Fruit fly (Drosophila melanogaster) whole organism, embryonic: ENCODE measurements around the gene CG10804.

ENCODE experiments used
- Ada2b ChIP-seq: fragments of 200-800 bp; sonication (Bioruptor generic); IDR thresholded peaks from 2 replicates; pipeline ENCODE4 v1.3.6; 2022; ENCODE audit warnings: missing biosample characterization, missing genetic modification characterization
- Aef1 ChIP-seq: fragments of 200-800 bp; sonication (Bioruptor generic); IDR thresholded peaks from 3 replicates; pipeline ENCODE4 v1.3.6; 2022; ENCODE audit warnings: missing biosample characterization, missing genetic modification characterization
- B-H1 ChIP-seq: fragments of 200-800 bp; sonication (Bioruptor generic); IDR thresholded peaks from 3 replicates; pipeline ENCODE4 v1.3.6; 2022; ENCODE audit warnings: missing biosample characterization, missing genetic modification characterization
- CG10147 ChIP-seq: fragments of 200-800 bp; sonication (Bioruptor generic); optimal IDR thresholded peaks from 2 replicates; lab custom pipeline; 2019; ENCODE audit warnings: missing biosample characterization, mild to moderate bottlenecking, missing genetic modification characterization, moderate library complexity
- CG10431 ChIP-seq: fragments of 200-800 bp; sonication (Bioruptor generic); optimal IDR thresholded peaks from 3 replicates; lab custom pipeline; 2018; ENCODE audit warnings: missing biosample characterization, mild to moderate bottlenecking, missing genetic modification characterization
- CG11247 ChIP-seq: fragments of 200-800 bp; sonication (Bioruptor generic); IDR thresholded peaks from 2 replicates; pipeline ENCODE4 v1.3.6; 2022; ENCODE audit warnings: missing biosample characterization, missing genetic modification characterization
- CG11456 ChIP-seq: fragments of 200-800 bp; sonication (Bioruptor generic); IDR thresholded peaks from 3 replicates; pipeline ENCODE4 v1.3.6; 2022; ENCODE audit warnings: missing biosample characterization, missing genetic modification characterization
- CG1233 ChIP-seq: fragments of 200-800 bp; sonication (Bioruptor generic); optimal IDR thresholded peaks from 4 replicates; lab custom pipeline; 2018; ENCODE audit warnings: missing biosample characterization, mild to moderate bottlenecking, missing genetic modification characterization
- CG13424 ChIP-seq: fragments of 200-800 bp; sonication (Bioruptor generic); optimal IDR thresholded peaks from 2 replicates; lab custom pipeline; 2019; ENCODE audit warnings: missing biosample characterization, mild to moderate bottlenecking, missing genetic modification characterization, moderate library complexity
- CG13624 ChIP-seq: fragments of 200-800 bp; sonication (Bioruptor generic); optimal IDR thresholded peaks from 2 replicates; lab custom pipeline; 2016; ENCODE audit warnings: missing biosample characterization, missing genetic modification characterization
- CG15073 ChIP-seq: fragments of 200-800 bp; sonication (Bioruptor generic); optimal IDR thresholded peaks from 2 replicates; lab custom pipeline; 2016; ENCODE audit warnings: missing biosample characterization, missing genetic modification characterization
- CG15601 ChIP-seq: fragments of 200-800 bp; sonication (Bioruptor generic); optimal IDR thresholded peaks from 3 replicates; lab custom pipeline; 2019; ENCODE audit warnings: missing biosample characterization, mild to moderate bottlenecking, missing genetic modification characterization, moderate library complexity
- CG16779 ChIP-seq: fragments of 200-800 bp; sonication (Bioruptor generic); IDR thresholded peaks from 2 replicates; pipeline ENCODE4 v1.3.6; 2022; ENCODE audit warnings: missing biosample characterization, missing genetic modification characterization
- CG31441 ChIP-seq: fragments of 200-800 bp; sonication (Bioruptor generic); IDR thresholded peaks from 2 replicates; pipeline ENCODE4 v1.3.6; 2022; ENCODE audit warnings: missing biosample characterization, missing genetic modification characterization
- CG32772 ChIP-seq: fragments of 200-800 bp; sonication (Bioruptor generic); IDR thresholded peaks from 2 replicates; pipeline ENCODE4 v1.3.6; 2022; ENCODE audit warnings: missing biosample characterization, missing genetic modification characterization
- CG7987 ChIP-seq: fragments of 200-800 bp; sonication (Bioruptor generic); optimal IDR thresholded peaks from 2 replicates; lab custom pipeline; 2018; ENCODE audit warnings: missing biosample characterization, mild to moderate bottlenecking, missing genetic modification characterization, moderate library complexity
- CG8281 ChIP-seq: fragments of 200-800 bp; sonication (Bioruptor generic); optimal IDR thresholded peaks from 2 replicates; lab custom pipeline; 2018; ENCODE audit warnings: missing biosample characterization, mild to moderate bottlenecking, missing genetic modification characterization, moderate library complexity
- CG8359 ChIP-seq: fragments of 200-800 bp; sonication (Bioruptor generic); optimal IDR thresholded peaks from 2 replicates; lab custom pipeline; 2017; ENCODE audit warnings: missing biosample characterization, mild to moderate bottlenecking, missing genetic modification characterization, borderline replicate concordance
- CG8478 ChIP-seq: fragments of >200 bp; optimal IDR thresholded peaks from 2 replicates; lab custom pipeline; 2018
- CG8765 ChIP-seq: fragments of 200-800 bp; sonication (Bioruptor generic); IDR thresholded peaks from 2 replicates; pipeline ENCODE4 v1.3.6; 2022; ENCODE audit warnings: missing biosample characterization, missing genetic modification characterization
- CG9797 ChIP-seq: fragments of 200-800 bp; sonication (Bioruptor generic); optimal IDR thresholded peaks from 3 replicates; lab custom pipeline; 2018; ENCODE audit warnings: missing biosample characterization, mild to moderate bottlenecking, missing genetic modification characterization
- Chrac-16 ChIP-seq: fragments of 200-800 bp; sonication (Bioruptor generic); optimal IDR thresholded peaks from 3 replicates; lab custom pipeline; 2016; ENCODE audit warnings: missing biosample characterization, missing genetic modification characterization
- CrebB ChIP-seq: fragments of 200-800 bp; sonication (Bioruptor generic); optimal IDR thresholded peaks from 3 replicates; lab custom pipeline; 2018; ENCODE audit warnings: missing biosample characterization, mild to moderate bottlenecking, missing genetic modification characterization
- Dad ChIP-seq: fragments of 200-800 bp; sonication (Bioruptor generic); optimal IDR thresholded peaks from 3 replicates; lab custom pipeline; 2016; ENCODE audit warnings: missing biosample characterization, missing genetic modification characterization
- Dbx ChIP-seq: fragments of 200-800 bp; sonication (Bioruptor generic); IDR thresholded peaks from 3 replicates; pipeline ENCODE4 v1.3.6; 2022; ENCODE audit warnings: missing biosample characterization, missing genetic modification characterization
- Drgx ChIP-seq: fragments of 200-800 bp; sonication (Bioruptor generic); IDR thresholded peaks from 2 replicates; pipeline ENCODE4 v1.3.6; 2022; ENCODE audit warnings: missing biosample characterization, missing genetic modification characterization
- E2f1 ChIP-seq: fragments of 200-800 bp; sonication (Bioruptor generic); IDR thresholded peaks from 2 replicates; pipeline ENCODE4 v1.3.6; 2022; ENCODE audit warnings: missing biosample characterization, missing genetic modification characterization
- Eip74EF ChIP-seq, 2 experiments: fragments of 200-800 bp in 1 of 2; fragments of >200 bp in 1 of 2; sonication (Bioruptor generic) in 1 of 2; optimal IDR thresholded peaks; 2 replicates each; lab custom pipeline; 2017 to 2019; ENCODE audit warnings: missing biosample characterization in 2 of 2, missing genetic modification characterization in 2 of 2, mild to moderate bottlenecking in 1 of 2, moderate library complexity in 1 of 2
- NC2α ChIP-seq: fragments of 200-800 bp; sonication (Bioruptor generic); optimal IDR thresholded peaks from 2 replicates; lab custom pipeline; 2016; ENCODE audit warnings: missing biosample characterization, missing genetic modification characterization
- Pdp1 ChIP-seq, 2 experiments: fragments of 200-800 bp; sonication (Bioruptor generic); optimal IDR thresholded peaks; 3 replicates each; lab custom pipeline; 2016; ENCODE audit warnings: missing biosample characterization in 2 of 2, missing genetic modification characterization in 2 of 2, mild to moderate bottlenecking in 1 of 2, moderate library complexity in 1 of 2
- Sry-δ ChIP-seq: fragments of 200-800 bp; sonication (Bioruptor generic); optimal IDR thresholded peaks from 2 replicates; lab custom pipeline; 2016; ENCODE audit warnings: missing biosample characterization, missing genetic modification characterization
- Xrp1 ChIP-seq: fragments of 200-800 bp; sonication (Bioruptor generic); IDR thresholded peaks from 2 replicates; pipeline ENCODE4 v1.3.6; 2022; ENCODE audit warnings: missing biosample characterization, missing genetic modification characterization
- bowl ChIP-seq: fragments of 200-800 bp; sonication (Bioruptor generic); IDR thresholded peaks from 2 replicates; pipeline ENCODE4 v1.3.6; 2022; ENCODE audit warnings: missing biosample characterization, missing genetic modification characterization
- chn ChIP-seq: fragments of 200-800 bp; sonication (Bioruptor generic); optimal IDR thresholded peaks from 2 replicates; lab custom pipeline; 2016; ENCODE audit warnings: missing biosample characterization, missing genetic modification characterization
- crc ChIP-seq: fragments of 200-800 bp; sonication (Bioruptor generic); optimal IDR thresholded peaks from 2 replicates; lab custom pipeline; 2016; ENCODE audit warnings: missing biosample characterization, missing genetic modification characterization
- fd64A ChIP-seq: fragments of 200-800 bp; sonication (Bioruptor generic); optimal IDR thresholded peaks from 3 replicates; lab custom pipeline; 2018; ENCODE audit warnings: missing biosample characterization, mild to moderate bottlenecking, missing genetic modification characterization
- fd96Cb ChIP-seq: fragments of 200-800 bp; sonication (Bioruptor generic); optimal IDR thresholded peaks from 2 replicates; lab custom pipeline; 2018; ENCODE audit warnings: missing biosample characterization, mild to moderate bottlenecking, missing genetic modification characterization, moderate library complexity
- gcm ChIP-seq: fragments of 200-800 bp; sonication (Bioruptor generic); optimal IDR thresholded peaks from 2 replicates; lab custom pipeline; 2019; ENCODE audit warnings: missing biosample characterization, mild to moderate bottlenecking, missing genetic modification characterization, moderate library complexity
- nom ChIP-seq: fragments of 200-800 bp; sonication (Bioruptor generic); optimal IDR thresholded peaks from 2 replicates; lab custom pipeline; 2017; ENCODE audit warnings: missing biosample characterization, missing genetic modification characterization, mild to moderate bottlenecking, moderate library complexity, missing genetic modification reagents
- oc ChIP-seq: fragments of 200-800 bp; sonication (Bioruptor generic); optimal IDR thresholded peaks from 2 replicates; lab custom pipeline; 2018; ENCODE audit warnings: missing biosample characterization, mild to moderate bottlenecking, missing genetic modification characterization, moderate library complexity
- pnt ChIP-seq: fragments of 200-800 bp; sonication (Bioruptor generic); optimal IDR thresholded peaks from 3 replicates; lab custom pipeline; 2016; ENCODE audit warnings: missing biosample characterization, missing genetic modification characterization
- sima ChIP-seq: fragments of 200-800 bp; sonication (Bioruptor generic); optimal IDR thresholded peaks from 2 replicates; lab custom pipeline; 2016; ENCODE audit warnings: missing biosample characterization, missing genetic modification characterization
- slbo ChIP-seq: fragments of 200-800 bp; sonication (Bioruptor generic); IDR thresholded peaks from 2 replicates; pipeline ENCODE4 v1.3.6; 2022; ENCODE audit warnings: missing biosample characterization, missing genetic modification characterization
- sob ChIP-seq: fragments of 200-800 bp; sonication (Bioruptor generic); IDR thresholded peaks from 2 replicates; pipeline ENCODE4 v1.3.6; 2022; ENCODE audit warnings: missing biosample characterization, missing genetic modification characterization
- tgo ChIP-seq: fragments of 200-800 bp; sonication (Bioruptor generic); IDR thresholded peaks from 3 replicates; pipeline ENCODE4 v1.3.6; 2022; ENCODE audit warnings: missing biosample characterization, missing genetic modification characterization
- tin ChIP-seq: fragments of 200-800 bp; sonication (Bioruptor generic); optimal IDR thresholded peaks from 3 replicates; lab custom pipeline; 2016; ENCODE audit warnings: missing biosample characterization, missing genetic modification characterization
- ttk ChIP-seq: fragments of 200-800 bp; sonication (Bioruptor generic); IDR thresholded peaks from 2 replicates; pipeline ENCODE4 v2.1.2; 2022; ENCODE audit warnings: missing biosample characterization, missing genetic modification characterization
- wdn ChIP-seq: fragments of 200-800 bp; sonication (Bioruptor generic); IDR thresholded peaks from 2 replicates; pipeline ENCODE4 v1.3.6; 2022; ENCODE audit warnings: missing biosample characterization, missing genetic modification characterization
- zen ChIP-seq: fragments of 200-800 bp; sonication (Bioruptor generic); optimal IDR thresholded peaks from 3 replicates; lab custom pipeline; 2018; ENCODE audit warnings: missing biosample characterization, mild to moderate bottlenecking, missing genetic modification characterization, moderate library complexity

The CG10804 gene

DNA sequence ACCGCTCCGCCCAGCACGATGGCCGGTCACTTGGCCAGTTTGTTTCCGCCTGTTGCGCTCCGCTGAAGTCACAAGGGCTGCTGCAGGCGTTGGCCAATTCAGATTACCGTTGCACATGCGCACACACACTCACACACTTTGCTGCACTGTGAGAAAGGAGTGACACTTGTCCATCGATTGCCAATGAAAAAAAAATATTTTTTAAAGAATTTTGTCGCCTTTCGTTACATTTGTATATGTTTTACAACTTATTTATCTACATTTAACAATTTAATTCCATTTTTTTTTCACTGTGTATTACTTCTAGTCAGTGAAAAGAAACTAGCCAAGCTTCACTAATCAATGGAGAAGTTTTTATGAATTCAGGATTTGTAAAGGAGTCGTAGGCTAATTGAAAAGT is 6.1 kb downstream of the CG10804 start (continued):
- peak; percentile 52 for TF ChIP-seq CG31441 (GFP tag; lab: Robert Waterston, UW)
- peak; percentile 4 for TF ChIP-seq CG8359 (GFP tag; lab: Kevin White, UChicago)
- no peak for TF ChIP-seq fd64A (GFP tag; lab: Kevin White, UChicago)
- TF ChIP-seq fd96Cb = peak; percentile 55
- TF ChIP-seq CG15601 (tag; lab: Kevin White, UChicago) = no peak
- TF ChIP-seq Xrp1 = peak; percentile 73
- no peak for TF ChIP-seq CG11456 (GFP tag; lab: Robert Waterston, UW)
- TF ChIP-seq oc (tag; lab: Kevin White, UChicago) = peak; percentile 12
- no peak for TF ChIP-seq E2f1 (GFP tag; lab: Robert Waterston, UW)
- no peak for TF ChIP-seq CG10147
- no peak for TF ChIP-seq bowl
- no peak for TF ChIP-seq CG10431 (GFP tag; lab: Kevin White, UChicago)
- TF ChIP-seq tgo (GFP tag; lab: Robert Waterston, UW) = peak; percentile 47; the same call in 2 of the 3 replicates
- no peak for TF ChIP-seq CG15073 (GFP tag; lab: Kevin White, UChicago)
- no peak for TF ChIP-seq CG8765 (GFP tag; lab: Robert Waterston, UW)
- peak; percentile 25 for TF ChIP-seq CG13424
- TF ChIP-seq sima (GFP tag; lab: Kevin White, UChicago) = no peak
- TF ChIP-seq CG7987 (GFP tag; lab: Kevin White, UChicago) = no peak

DNA sequence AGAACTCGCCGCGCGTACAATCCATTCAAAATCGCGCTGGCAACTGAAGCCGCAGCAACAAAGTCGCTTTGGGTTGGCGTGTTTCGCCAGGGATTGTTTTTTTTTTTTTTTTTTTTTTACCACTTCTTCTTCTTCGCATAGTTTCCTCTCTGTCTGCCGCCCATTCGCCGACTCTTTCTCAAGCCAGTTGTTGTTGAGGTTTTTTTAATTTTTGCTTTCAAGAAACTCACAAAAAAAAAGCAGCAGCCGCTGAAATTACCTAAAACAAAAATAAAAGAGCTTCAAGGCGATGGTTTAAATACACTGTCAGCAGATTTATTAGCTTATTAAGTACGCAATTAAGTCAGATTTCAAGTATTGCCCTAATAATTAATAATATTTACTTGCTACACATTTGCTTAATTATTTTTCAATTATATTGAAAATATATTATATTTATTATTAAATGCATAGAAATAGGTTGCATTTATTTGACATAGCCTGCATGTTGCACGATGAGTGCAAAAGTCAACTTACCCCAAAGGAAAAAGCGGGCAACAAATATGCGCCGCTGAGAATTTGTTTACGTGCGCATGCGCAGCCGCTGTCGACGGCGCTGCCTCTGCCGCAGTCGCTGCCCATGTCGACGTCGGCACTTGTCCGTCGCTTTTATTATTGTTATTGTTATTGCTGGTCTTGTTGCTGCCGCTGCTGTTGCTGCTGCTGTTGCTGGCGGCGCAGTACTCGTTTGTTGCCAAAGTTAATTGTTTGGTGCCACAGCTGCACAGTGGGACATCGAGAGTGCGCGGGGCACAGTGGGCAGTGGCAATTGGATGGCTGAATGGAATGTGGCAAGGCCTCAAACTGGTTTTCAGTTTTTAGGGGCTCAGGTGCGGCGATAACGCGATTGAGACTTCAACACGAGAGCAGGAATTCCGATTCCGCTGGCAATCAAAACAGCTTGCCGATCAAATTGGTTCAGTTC is 7.4 kb downstream of the CG10804 start, which contains the start of gene CG12206:
Gene CG12206, minus strand, starts transcription at position 49 of the 964 bp plus-strand sequence.
- TF ChIP-seq CrebB (tag; lab: Kevin White, UChicago) (peak; percentile 9), CG8281 (peak; percentile 3), Chrac-16 (peak; percentile 0), CG32772 (GFP tag; lab: Robert Waterston, UW) (peak; percentile 81), tin (GFP tag; lab: Kevin White, UChicago) (peak; percentile 13), ttk (peak; percentile 59), CG13624 (GFP tag; lab: Kevin White, UChicago) (no peak), CG1233 (peak; percentile 52), CG16779 (no peak), Aef1 (peak; percentile 42; the same call in 1 of the 3 replicates), wdn (GFP tag; lab: Robert Waterston, UW) (no peak), Dad (GFP tag; lab: Kevin White, UChicago) (no peak), B-H1 (GFP tag; lab: Robert Waterston, UW) (peak; percentile 52; the same call in 2 of the 3 replicates), gcm (GFP tag; lab: Kevin White, UChicago) (peak; percentile 15), pnt (GFP tag; lab: Kevin White, UChicago) (no peak), Ada2b (GFP tag; lab: Robert Waterston, UW) (peak; percentile 33; the same call in 1 of the 2 replicates), CG9797 (GFP tag; lab: Kevin White, UChicago) (no peak), Dbx (GFP tag; lab: Robert Waterston, UW) (peak; percentile 47; the same call in 1 of the 3 replicates), NC2α (GFP tag; lab: Kevin White, UChicago) (no peak), Drgx (GFP tag; lab: Robert Waterston, UW) (peak; percentile 66), sob (GFP tag; lab: Robert Waterston, UW) (peak; percentile 39; the same call in 1 of the 2 replicates), Eip74EF (GFP tag; optimal IDR thresholded peaks at IDR 0.05; lab: Kevin White, UChicago) (peak in 1 of 2 experiments; percentile 45), chn (GFP tag; lab: Kevin White, UChicago) (no peak), crc (GFP tag; lab: Kevin White, UChicago) (no peak), slbo (peak; percentile 73), CG11247 (GFP tag; lab: Robert Waterston, UW) (peak; percentile 24; the same call in 1 of the 2 replicates), nom (GFP tag; lab: Kevin White, UChicago) (peak; percentile 95), Sry-δ (GFP tag; lab: Kevin White, UChicago) (no peak), CG8478 (no peak), Pdp1 (GFP tag; optimal IDR thresholded peaks at IDR 0.05; lab: Kevin White, UChicago) (no peak), zen (tag; lab: Kevin White, UChicago) (no peak)
